Fruit fly (Drosophila melanogaster): Measurements from ENCODE around the gene mAChR-B.

- TF ChIP-seq jim (GFP tag; optimal IDR thresholded peaks at IDR 0.05) (no peak), Myc (optimal IDR thresholded peaks at IDR 0.05) (no peak), OdsH (GFP tag; optimal IDR thresholded peaks at IDR 0.05) (no peak), lola (GFP tag; optimal IDR thresholded peaks at IDR 0.05) (no peak)
These were observed 49.7 kb downstream of the mAChR-B start for dm6 chr3R:8108770-8109169.

Measured in whole organism, wandering third instar larva.